Fruit fly (Drosophila melanogaster) whole organism, embryonic: ENCODE measurements around the gene CG6607.

Experiments
- CG10654 ChIP-seq: fragments of 200-800 bp; sonication (Bioruptor generic); optimal IDR thresholded peaks from 2 replicates; lab custom pipeline; 2016; ENCODE audit warnings: missing biosample characterization, missing genetic modification characterization
- CG11398 ChIP-seq: fragments of 200-800 bp; sonication (Bioruptor generic); optimal IDR thresholded peaks from 2 replicates; lab custom pipeline; 2016; ENCODE audit warnings: missing biosample characterization, missing genetic modification characterization
- CG11560 ChIP-seq: fragments of 200-800 bp; sonication (Bioruptor generic); IDR thresholded peaks from 3 replicates; pipeline ENCODE4 v1.3.6; 2022; ENCODE audit warnings: missing biosample characterization, missing genetic modification characterization
- CG12769 ChIP-seq: fragments of 200-800 bp; sonication (Bioruptor generic); optimal IDR thresholded peaks from 2 replicates; lab custom pipeline; 2019; ENCODE audit warnings: missing biosample characterization, mild to moderate bottlenecking, missing genetic modification characterization, moderate library complexity
- CG14441 ChIP-seq: fragments of 200-800 bp; sonication (Bioruptor generic); IDR thresholded peaks from 2 replicates; pipeline ENCODE4 v1.3.6; 2022; ENCODE audit warnings: missing biosample characterization, missing genetic modification characterization
- CG14667 ChIP-seq: fragments of 200-800 bp; sonication (Bioruptor generic); IDR thresholded peaks from 2 replicates; pipeline ENCODE4 v1.3.6; 2022; ENCODE audit warnings: missing biosample characterization, missing genetic modification characterization
- CG17186 ChIP-seq: fragments of 200-800 bp; sonication (Bioruptor generic); optimal IDR thresholded peaks from 3 replicates; lab custom pipeline; 2017; ENCODE audit warnings: missing biosample characterization, missing genetic modification reagents, missing genetic modification characterization
- CG17612 ChIP-seq: fragments of 200-800 bp; sonication (Bioruptor generic); IDR thresholded peaks from 2 replicates; pipeline ENCODE4 v1.3.6; 2022; ENCODE audit warnings: missing biosample characterization, missing genetic modification characterization
- CG17802 ChIP-seq: fragments of 200-800 bp; sonication (Bioruptor generic); optimal IDR thresholded peaks from 2 replicates; lab custom pipeline; 2018; ENCODE audit warnings: missing biosample characterization, mild to moderate bottlenecking, missing genetic modification characterization, moderate library complexity
- CG18011 ChIP-seq: fragments of 200-800 bp; sonication (Bioruptor generic); optimal IDR thresholded peaks from 2 replicates; lab custom pipeline; 2017; ENCODE audit warnings: missing biosample characterization, missing genetic modification characterization, mild to moderate bottlenecking, moderate library complexity, missing genotype
- CG18476 ChIP-seq: fragments of 200-800 bp; sonication (Bioruptor generic); optimal IDR thresholded peaks from 2 replicates; lab custom pipeline; 2016; ENCODE audit warnings: missing biosample characterization, mild to moderate bottlenecking, missing genetic modification characterization
- CG18619 ChIP-seq: fragments of 200-800 bp; sonication (Bioruptor generic); optimal IDR thresholded peaks from 3 replicates; lab custom pipeline; 2017; ENCODE audit warnings: missing biosample characterization, mild to moderate bottlenecking, missing genetic modification characterization
- CG2120 ChIP-seq: fragments of 200-800 bp; sonication (Bioruptor generic); optimal IDR thresholded peaks from 3 replicates; lab custom pipeline; 2016; ENCODE audit warnings: missing biosample characterization, missing genetic modification characterization
- CG2202 ChIP-seq: fragments of 200-800 bp; sonication (Bioruptor generic); optimal IDR thresholded peaks from 2 replicates; lab custom pipeline; 2018; ENCODE audit warnings: missing biosample characterization, mild to moderate bottlenecking, missing genetic modification characterization
- CG2712 ChIP-seq: fragments of 200-800 bp; optimal IDR thresholded peaks from 3 replicates; lab custom pipeline; 2019; ENCODE audit warnings: missing biosample characterization, mild to moderate bottlenecking, missing genetic modification characterization, moderate library complexity
- CG3163 ChIP-seq: fragments of 200-800 bp; sonication (Bioruptor generic); optimal IDR thresholded peaks from 3 replicates; lab custom pipeline; 2016; ENCODE audit warnings: missing biosample characterization, missing genetic modification characterization
- CG32772 ChIP-seq: fragments of 200-800 bp; sonication (Bioruptor generic); IDR thresholded peaks from 2 replicates; pipeline ENCODE4 v1.3.6; 2022; ENCODE audit warnings: missing biosample characterization, missing genetic modification characterization
- CG33213 ChIP-seq: fragments of 200-800 bp; sonication (Bioruptor generic); optimal IDR thresholded peaks from 3 replicates; lab custom pipeline; 2016; ENCODE audit warnings: missing biosample characterization, missing genetic modification characterization
- CG33557 ChIP-seq: fragments of 200-800 bp; sonication (Bioruptor generic); optimal IDR thresholded peaks from 2 replicates; lab custom pipeline; 2019; ENCODE audit warnings: missing biosample characterization, mild to moderate bottlenecking, missing genetic modification characterization, moderate library complexity
- CG43689 ChIP-seq: fragments of 200-800 bp; sonication (Bioruptor generic); IDR thresholded peaks from 2 replicates; pipeline ENCODE4 v1.3.6; 2022; ENCODE audit warnings: missing biosample characterization, missing genetic modification characterization
- CG7839 ChIP-seq: fragments of 200-800 bp; sonication (Bioruptor generic); optimal IDR thresholded peaks from 3 replicates; lab custom pipeline; 2018; ENCODE audit warnings: missing biosample characterization, mild to moderate bottlenecking, missing genetic modification characterization, moderate library complexity
- CG8290 ChIP-seq, 3 experiments: fragments of 200-800 bp; sonication (Bioruptor generic); optimal IDR thresholded peaks; 2 replicates each; lab custom pipeline; 2016 to 2019; ENCODE audit warnings: missing biosample characterization in 3 of 3, missing genetic modification characterization in 3 of 3, mild to moderate bottlenecking in 2 of 3, moderate library complexity in 1 of 3
- Dbx ChIP-seq: fragments of 200-800 bp; sonication (Bioruptor generic); IDR thresholded peaks from 3 replicates; pipeline ENCODE4 v1.3.6; 2022; ENCODE audit warnings: missing biosample characterization, missing genetic modification characterization
- Dek ChIP-seq: fragments of 200-800 bp; sonication (Bioruptor generic); optimal IDR thresholded peaks from 3 replicates; lab custom pipeline; 2019; ENCODE audit warnings: missing biosample characterization, mild to moderate bottlenecking, missing genetic modification characterization, moderate library complexity
- Hr51 ChIP-seq, 2 experiments: fragments of 200-800 bp; sonication (Bioruptor generic); optimal IDR thresholded peaks; 2 replicates in 1 of 2; 3 replicates in 1 of 2; lab custom pipeline; 2016 to 2018; ENCODE audit warnings: missing biosample characterization in 2 of 2, missing genetic modification characterization in 2 of 2, mild to moderate bottlenecking in 1 of 2, moderate library complexity in 1 of 2
- Med ChIP-seq: fragments of 200-800 bp; sonication (Bioruptor generic); peaks from one replicate; lab custom pipeline; 2016; ENCODE audit warnings: missing biosample characterization, missing genetic modification characterization, mild to moderate bottlenecking, inconsistent platforms, moderate library complexity
- Meics ChIP-seq: fragments of 200-800 bp; sonication (Bioruptor generic); optimal IDR thresholded peaks from 2 replicates; lab custom pipeline; 2017; ENCODE audit warnings: missing biosample characterization, mild to moderate bottlenecking, missing genetic modification characterization
- Myb ChIP-seq: fragments of 200-800 bp; sonication (Bioruptor generic); optimal IDR thresholded peaks from 2 replicates; lab custom pipeline; 2016; ENCODE audit warnings: missing biosample characterization, missing genetic modification characterization
- NC2β ChIP-seq: fragments of 200-800 bp; sonication (Bioruptor generic); optimal IDR thresholded peaks from 2 replicates; lab custom pipeline; 2016; ENCODE audit warnings: missing biosample characterization, missing genetic modification characterization
- Nf-YB ChIP-seq: fragments of 200-800 bp; sonication (Bioruptor generic); optimal IDR thresholded peaks from 3 replicates; lab custom pipeline; 2019; ENCODE audit warnings: missing biosample characterization, mild to moderate bottlenecking, missing genetic modification characterization, moderate library complexity
- Nf-YC ChIP-seq: fragments of 200-800 bp; optimal IDR thresholded peaks from 3 replicates; lab custom pipeline; 2019; ENCODE audit warnings: missing biosample characterization, mild to moderate bottlenecking, missing genetic modification characterization, moderate library complexity
- Rx ChIP-seq: fragments of 200-800 bp; sonication (Bioruptor generic); IDR thresholded peaks from 2 replicates; pipeline ENCODE4 v1.3.6; 2022; ENCODE audit warnings: missing biosample characterization, missing genetic modification characterization
- Scr ChIP-seq: fragments of 200-800 bp; sonication (Bioruptor generic); IDR thresholded peaks from 2 replicates; pipeline ENCODE4 v1.3.6; 2022; ENCODE audit warnings: missing biosample characterization, missing genetic modification characterization; ENCODE audit not compliant: partially characterized antibody
- Sry-β ChIP-seq: fragments of 200-800 bp; sonication (Bioruptor generic); optimal IDR thresholded peaks from 2 replicates; lab custom pipeline; 2018; ENCODE audit warnings: missing biosample characterization, mild to moderate bottlenecking, missing genetic modification characterization, moderate library complexity
- abd-A ChIP-seq: fragments of 200-800 bp; sonication (Bioruptor generic); optimal IDR thresholded peaks from 3 replicates; lab custom pipeline; 2019; ENCODE audit warnings: missing biosample characterization, mild to moderate bottlenecking, missing genetic modification characterization, moderate library complexity
- bab2 ChIP-seq: fragments of 200-800 bp; sonication (Bioruptor generic); optimal IDR thresholded peaks from 2 replicates; lab custom pipeline; 2016; ENCODE audit warnings: missing biosample characterization, missing genetic modification characterization
- chif ChIP-seq, 2 experiments: fragments of 200-800 bp; sonication (Bioruptor generic); optimal IDR thresholded peaks; 3 replicates each; lab custom pipeline; 2016; ENCODE audit warnings: missing biosample characterization in 2 of 2, missing genetic modification characterization in 2 of 2
- chm ChIP-seq: fragments of 200-800 bp; sonication (Bioruptor generic); IDR thresholded peaks from 2 replicates; pipeline ENCODE4 v1.3.6; 2022; ENCODE audit warnings: missing biosample characterization, missing genetic modification characterization
- croc ChIP-seq: fragments of 200-800 bp; sonication (Bioruptor generic); conservative IDR thresholded peaks from 3 replicates; pipeline ENCODE4 v1.3.6; 2022; ENCODE audit warnings: missing biosample characterization, missing genetic modification characterization
- dm ChIP-seq: fragments of 200-800 bp; sonication (Bioruptor generic); optimal IDR thresholded peaks from 3 replicates; lab custom pipeline; 2016; ENCODE audit warnings: missing biosample characterization, missing genetic modification characterization
- dmrt99B ChIP-seq: fragments of 200-800 bp; sonication (Bioruptor generic); optimal IDR thresholded peaks from 2 replicates; lab custom pipeline; 2018; ENCODE audit warnings: missing biosample characterization, mild to moderate bottlenecking, missing genetic modification characterization, moderate library complexity
- en ChIP-seq: fragments of 200-800 bp; sonication (Bioruptor generic); optimal IDR thresholded peaks from 2 replicates; lab custom pipeline; 2016; ENCODE audit warnings: missing biosample characterization, missing genetic modification characterization
- grau ChIP-seq: fragments of 200-800 bp; optimal IDR thresholded peaks from 3 replicates; lab custom pipeline; 2019; ENCODE audit warnings: missing biosample characterization, mild to moderate bottlenecking, missing genetic modification characterization, moderate library complexity
- repo ChIP-seq: fragments of 200-800 bp; sonication (Bioruptor generic); optimal IDR thresholded peaks from 2 replicates; lab custom pipeline; 2016; ENCODE audit warnings: missing biosample characterization, missing genetic modification characterization
- schlank ChIP-seq: fragments of 200-800 bp; sonication (Bioruptor generic); optimal IDR thresholded peaks from 2 replicates; lab custom pipeline; 2018; ENCODE audit warnings: missing biosample characterization, mild to moderate bottlenecking, missing genetic modification characterization
- sd ChIP-seq: fragments of 200-800 bp; sonication (Bioruptor generic); optimal IDR thresholded peaks from 3 replicates; lab custom pipeline; 2018; ENCODE audit warnings: missing biosample characterization, mild to moderate bottlenecking, missing genetic modification characterization, moderate library complexity
- sens ChIP-seq: fragments of 200-800 bp; sonication (Bioruptor generic); peaks from one replicate; lab custom pipeline; 2016; ENCODE audit warnings: missing biosample characterization, missing genetic modification characterization
- sisA ChIP-seq: fragments of 200-800 bp; sonication (Bioruptor generic); IDR thresholded peaks from 2 replicates; pipeline ENCODE4 v1.3.6; 2022; ENCODE audit warnings: missing biosample characterization, missing genetic modification characterization
- sqz ChIP-seq: fragments of 200-800 bp; sonication (Bioruptor generic); optimal IDR thresholded peaks from 3 replicates; lab custom pipeline; 2018; ENCODE audit warnings: missing biosample characterization, mild to moderate bottlenecking, missing genetic modification characterization
- usp ChIP-seq: fragments of >200 bp; optimal IDR thresholded peaks from 2 replicates; lab custom pipeline; 2017; ENCODE audit warnings: missing biosample characterization, missing genetic modification characterization
- vfl ChIP-seq: fragments of 200-800 bp; sonication (Bioruptor generic); optimal IDR thresholded peaks from 2 replicates; lab custom pipeline; 2016; ENCODE audit warnings: missing biosample characterization, missing genetic modification characterization

The CG6607 gene

dm6 chr3R:24564799-24565344 is 37.0 kb downstream of the CG6607 start (continued):
- TF ChIP-seq Hr51 (GFP tag; optimal IDR thresholded peaks at IDR 0.05; lab: Kevin White, UChicago) (no peak), CG8290 (GFP tag; optimal IDR thresholded peaks at IDR 0.05; lab: Kevin White, UChicago) (no peak), CG8290 (tag; optimal IDR thresholded peaks at IDR 0.05; lab: Kevin White, UChicago) (peak in 1 of 2 experiments; percentile 8), vfl (no peak), CG12769 (tag; lab: Kevin White, UChicago) (peak; percentile 26), croc (GFP tag; lab: Robert Waterston, UW) (no peak), usp (GFP tag; lab: Kevin White, UChicago) (no peak), Rx (GFP tag; lab: Robert Waterston, UW) (no peak), CG11398 (GFP tag; lab: Kevin White, UChicago) (no peak), repo (GFP tag; lab: Kevin White, UChicago) (no peak), sisA (GFP tag; lab: Robert Waterston, UW) (no peak), en (GFP tag; lab: Kevin White, UChicago) (no peak), CG2712 (no peak), abd-A (tag; lab: Kevin White, UChicago) (peak; percentile 80), CG18619 (GFP tag; lab: Kevin White, UChicago) (no peak), CG7839 (tag; lab: Kevin White, UChicago) (peak; percentile 2), CG33213 (GFP tag; lab: Kevin White, UChicago) (no peak), Sry-β (GFP tag; lab: Kevin White, UChicago) (no peak), sd (tag; lab: Kevin White, UChicago) (peak; percentile 66), Nf-YB (GFP tag; lab: Kevin White, UChicago) (no peak), sens (GFP tag; lab: Kevin White, UChicago) (peak; percentile 64), CG33557 (GFP tag; lab: Kevin White, UChicago) (no peak), CG17186 (no peak), dm (GFP tag; lab: Kevin White, UChicago) (no peak), schlank (no peak), CG43689 (GFP tag; lab: Robert Waterston, UW) (no peak), chif (GFP tag; optimal IDR thresholded peaks at IDR 0.05; lab: Kevin White, UChicago) (no peak), Dek (tag; lab: Kevin White, UChicago) (no peak), Med (GFP tag; lab: Kevin White, UChicago) (peak; percentile 75), CG14441 (no peak), CG32772 (GFP tag; lab: Robert Waterston, UW) (no peak), Meics (GFP tag; lab: Kevin White, UChicago) (no peak), Dbx (GFP tag; lab: Robert Waterston, UW) (0 out of 3 replicates have a peak, but pooled peaks have one; percentile 13), CG10654 (no peak), CG14667 (no peak), Myb (GFP tag; lab: Kevin White, UChicago) (no peak), CG18476 (GFP tag; lab: Kevin White, UChicago) (no peak), CG2202 (tag; lab: Kevin White, UChicago) (no peak), NC2β (GFP tag; lab: Kevin White, UChicago) (no peak), CG17612 (no peak), Scr (no peak), CG11560 (no peak), dmrt99B (tag; lab: Kevin White, UChicago) (no peak), grau (tag; lab: Kevin White, UChicago) (peak; percentile 80), Nf-YC (no peak), sqz (peak; percentile 58), CG3163 (GFP tag; lab: Kevin White, UChicago) (no peak), CG18011 (GFP tag; lab: Kevin White, UChicago) (no peak), chm (GFP tag; lab: Robert Waterston, UW) (no peak), CG17802 (tag; lab: Kevin White, UChicago) (no peak), bab2 (GFP tag; lab: Kevin White, UChicago) (no peak), CG2120 (GFP tag; lab: Kevin White, UChicago) (peak; percentile 23)
